Worm (Caenorhabditis elegans) whole organism, L3 larva: ENCODE data around the gene unc-119.

Experiments used
- elt-1 ChIP-seq: fragments of 150-350 bp; optimal IDR thresholded peaks from 2 replicates; lab custom pipeline; 2014; ENCODE audit warnings: missing biosample characterization, missing genetic modification characterization
- fkh-10 ChIP-seq: sonication (generic microtip); optimal IDR thresholded peaks from 2 replicates; lab custom pipeline; 2017; ENCODE audit warnings: missing biosample characterization, missing genetic modification reagents, missing genetic modification characterization
- mdl-1 ChIP-seq: fragments of 150-350 bp; optimal IDR thresholded peaks from 2 replicates; lab custom pipeline; 2014; ENCODE audit warnings: missing biosample characterization, missing genetic modification characterization
- nfya-1 ChIP-seq: sonication (generic microtip); optimal IDR thresholded peaks from 2 replicates; lab custom pipeline; 2017; ENCODE audit warnings: missing genetic modification characterization, mild to moderate bottlenecking, missing compliant biosample characterization, antibody characterized with exemption, moderate library complexity; ENCODE audit not compliant: insufficient read depth
- nhr-237 ChIP-seq: fragments of 150-350 bp; optimal IDR thresholded peaks from 2 replicates; lab custom pipeline; 2014; ENCODE audit warnings: missing biosample characterization, missing genetic modification characterization
- nhr-77 ChIP-seq: fragments of 150-350 bp; optimal IDR thresholded peaks from 2 replicates; lab custom pipeline; 2014; ENCODE audit warnings: missing biosample characterization, missing genetic modification characterization
- pqm-1 ChIP-seq: fragments of 150-350 bp; optimal IDR thresholded peaks from 2 replicates; lab custom pipeline; 2017; ENCODE audit warnings: missing biosample characterization, missing genetic modification characterization, inconsistent platforms
- zag-1 ChIP-seq: fragments of 150-350 bp; optimal IDR thresholded peaks from 2 replicates; lab custom pipeline; 2014; ENCODE audit warnings: missing biosample characterization, missing genetic modification characterization

ce11 chrIII:10935944-10936343 is 33.5 kb downstream of the unc-119 start, which contains the start of gene rle-1:
- no peak for TF ChIP-seq fkh-10 (GFP tag; lab: Kevin White, UChicago)
- TF ChIP-seq pqm-1 (tag; lab: Kevin White, UChicago): no peak
- TF ChIP-seq elt-1 (tag; lab: Kevin White, UChicago): no peak
- TF ChIP-seq zag-1 (tag; lab: Kevin White, UChicago): no peak
- TF ChIP-seq nhr-237 (tag; lab: Kevin White, UChicago): no peak
- TF ChIP-seq nfya-1 (tag; lab: Kevin White, UChicago): no peak
- no peak for TF ChIP-seq nhr-77 (tag; lab: Kevin White, UChicago)
- no peak for TF ChIP-seq mdl-1 (tag; lab: Kevin White, UChicago)
